Worm (Caenorhabditis elegans): ENCODE results near the gene gst-36.

ce11 chrX:9837989-9838541 lies 24.7 kb downstream of the gst-36 start, which contains the start of gene ipla-2:
- no peak for TF ChIP-seq tbx-11 (GFP tag; IDR thresholded peaks at IDR 0.05)
- TF ChIP-seq ceh-13 (GFP tag; optimal IDR thresholded peaks at IDR 0.05): no peak
- TF ChIP-seq F13C5.2 (tag; optimal IDR thresholded peaks at IDR 0.05): peak; percentile 47
- TF ChIP-seq hnd-1 (tag; optimal IDR thresholded peaks at IDR 0.05): no peak
- no peak for TF ChIP-seq ceh-36 (tag; optimal IDR thresholded peaks at IDR 0.05)
- no peak for TF ChIP-seq ama-1 (optimal IDR thresholded peaks at IDR 0.05)
- no peak for TF ChIP-seq scrt-1 (GFP tag; IDR thresholded peaks at IDR 0.05)
- TF ChIP-seq aly-1 (tag; optimal IDR thresholded peaks at IDR 0.05): no peak
- TF ChIP-seq ets-7 (tag; optimal IDR thresholded peaks at IDR 0.05): no peak
- TF ChIP-seq tra-4 (tag; optimal IDR thresholded peaks at IDR 0.05): no peak

Measured in whole organism, early embryonic.